Fruit fly (Drosophila melanogaster): Measurements from ENCODE around the gene CG32112.

CG32112 gene

DNA sequence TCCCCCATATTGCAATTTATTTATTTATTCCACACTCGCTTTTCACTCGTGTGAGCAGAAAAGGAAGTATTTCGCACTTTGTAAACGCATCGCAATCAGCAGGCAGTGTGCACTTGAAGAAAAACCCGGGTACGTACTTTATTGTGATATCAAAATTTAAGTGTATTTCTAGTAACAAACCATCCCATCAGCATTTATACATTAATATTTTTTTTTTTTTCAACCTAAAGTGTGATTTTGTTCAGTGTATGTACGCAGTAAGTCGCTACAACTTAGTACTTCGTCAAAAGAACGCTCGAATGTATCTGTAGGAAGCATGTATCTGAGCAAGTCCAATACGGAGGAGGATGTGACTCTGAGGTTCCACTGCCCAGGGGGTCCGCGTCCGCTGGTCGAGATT is 15.8 kb upstream of the CG32112 start (continued):
- TF ChIP-seq so (GFP tag; IDR thresholded peaks at IDR 0.05) (no peak), pnt (GFP tag; optimal IDR thresholded peaks at IDR 0.05) (no peak), CG13624 (GFP tag; optimal IDR thresholded peaks at IDR 0.05) (no peak), grau (tag; optimal IDR thresholded peaks at IDR 0.05) (no peak), mld (GFP tag; IDR thresholded peaks at IDR 0.05; ENCODE audit: partially characterized antibody) (no peak), CG6683 (GFP tag; optimal IDR thresholded peaks at IDR 0.05) (no peak), dpn (GFP tag; optimal IDR thresholded peaks at IDR 0.05) (no peak), tgo (GFP tag; IDR thresholded peaks at IDR 0.05) (no peak), CoRest (tag; optimal IDR thresholded peaks at IDR 0.05) (no peak), CG10565 (GFP tag; optimal IDR thresholded peaks at IDR 0.05) (no peak), prd (optimal IDR thresholded peaks at IDR 0.05) (no peak), prd (GFP tag; IDR thresholded peaks at IDR 0.05) (peak; percentile 64; the same call in 2 of the 3 replicates), D (optimal IDR thresholded peaks at IDR 0.05) (no peak), D (GFP tag; optimal IDR thresholded peaks at IDR 0.05) (no peak), CG16815 (GFP tag; optimal IDR thresholded peaks at IDR 0.05) (no peak), hkb (optimal IDR thresholded peaks at IDR 0.05) (no peak), hkb (GFP tag; IDR thresholded peaks at IDR 0.05) (peak; percentile 41; the same call in 1 of the 2 replicates), repo (GFP tag; optimal IDR thresholded peaks at IDR 0.05) (no peak), CG18476 (GFP tag; optimal IDR thresholded peaks at IDR 0.05) (no peak), odd (GFP tag; optimal IDR thresholded peaks at IDR 0.05) (no peak), row (GFP tag; IDR thresholded peaks at IDR 0.05) (no peak; the same call in 2 of the 3 replicates), zen2 (GFP tag; IDR thresholded peaks at IDR 0.05; ENCODE audit: partially characterized antibody) (no peak), eyg (GFP tag; optimal IDR thresholded peaks at IDR 0.05) (no peak), crp (GFP tag; optimal IDR thresholded peaks at IDR 0.05) (no peak), unpg (GFP tag; optimal IDR thresholded peaks at IDR 0.05) (no peak), CG16779 (GFP tag; IDR thresholded peaks at IDR 0.05) (no peak), sens-2 (GFP tag; IDR thresholded peaks at IDR 0.05) (no peak), kay (GFP tag; optimal IDR thresholded peaks at IDR 0.05) (no peak), CG10979 (tag; optimal IDR thresholded peaks at IDR 0.05) (peak; percentile 48), CG15269 (tag; optimal IDR thresholded peaks at IDR 0.05) (no peak), CG32767 (GFP tag; IDR thresholded peaks at IDR 0.05) (no peak), bab2 (GFP tag; optimal IDR thresholded peaks at IDR 0.05) (peak; percentile 19), Dip2 (GFP tag; IDR thresholded peaks at IDR 0.05) (no peak), Dbx (GFP tag; IDR thresholded peaks at IDR 0.05) (no peak), CG2129 (GFP tag; IDR thresholded peaks at IDR 0.05; ENCODE audit: partially characterized antibody) (no peak), HLH54F (GFP tag; optimal IDR thresholded peaks at IDR 0.05) (no peak), fru (optimal IDR thresholded peaks at IDR 0.05) (no peak), CG13775 (GFP tag; optimal IDR thresholded peaks at IDR 0.05) (no peak), CG15696 (tag; optimal IDR thresholded peaks at IDR 0.05) (peak; percentile 15), Ravus (GFP tag; IDR thresholded peaks at IDR 0.05) (no peak), CG1603 (tag; optimal IDR thresholded peaks at IDR 0.05) (peak; percentile 21), sisA (GFP tag; IDR thresholded peaks at IDR 0.05) (no peak), kah (GFP tag; optimal IDR thresholded peaks at IDR 0.05) (no peak), YL-1 (GFP tag; optimal IDR thresholded peaks at IDR 0.05) (no peak), jigr1 (GFP tag; IDR thresholded peaks at IDR 0.05) (no peak), Myb (GFP tag; optimal IDR thresholded peaks at IDR 0.05) (no peak), cg (GFP tag; optimal IDR thresholded peaks at IDR 0.05) (no peak), Oaz (GFP tag; IDR thresholded peaks at IDR 0.05) (no peak), CG17568 (GFP tag; optimal IDR thresholded peaks at IDR 0.05) (no peak), CG14441 (GFP tag; IDR thresholded peaks at IDR 0.05) (no peak), Meics (GFP tag; optimal IDR thresholded peaks at IDR 0.05) (no peak), D19A (tag; optimal IDR thresholded peaks at IDR 0.05) (no peak), toy (GFP tag; IDR thresholded peaks at IDR 0.05) (no peak)
